Worm (Caenorhabditis elegans) whole organism, midembryonic: ENCODE measurements around the gene srw-26.

Experiments
- T22C8.4 ChIP-seq: fragments of 200-800 bp; sonication (Bioruptor generic); IDR thresholded peaks from 2 replicates; pipeline ENCODE4 v1.3.6; 2022; ENCODE audit warnings: missing genetic modification characterization, missing compliant biosample characterization
- flt-1 ChIP-seq: fragments of 200-800 bp; sonication (Bioruptor generic); IDR thresholded peaks from 2 replicates; pipeline ENCODE4 v1.3.6; 2022; ENCODE audit warnings: missing genetic modification characterization, missing compliant biosample characterization
- klf-2 ChIP-seq: fragments of 200-800 bp; sonication (Bioruptor generic); conservative IDR thresholded peaks from 2 replicates; pipeline ENCODE4 v1.3.6; 2022; ENCODE audit warnings: missing genetic modification reagents, missing genetic modification characterization, missing compliant biosample characterization

DNA sequence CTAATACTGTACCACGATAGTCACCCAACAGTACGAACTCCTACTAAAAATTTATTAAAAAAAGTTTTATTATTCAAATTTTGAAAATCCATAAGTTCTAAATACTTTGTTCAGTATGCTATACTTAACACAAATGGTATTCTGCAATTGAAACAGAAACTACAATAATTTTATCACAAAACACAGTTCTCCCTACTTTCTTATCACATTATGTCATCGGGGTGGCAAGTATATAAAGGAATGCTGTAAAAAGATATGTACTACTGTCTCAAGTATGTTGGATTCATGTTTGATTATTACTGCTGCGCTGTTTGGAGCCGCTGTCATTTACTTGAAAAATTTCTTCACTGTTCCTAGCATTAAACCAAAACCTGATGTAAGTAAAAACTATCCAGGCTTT lies 11.2 kb downstream of the srw-26 start, which contains the start of gene cdr-1:
- TF ChIP-seq T22C8.4 (no peak), flt-1 (no peak), klf-2 (GFP tag; lab: Robert Waterston, UW) (no peak)
